Worm (Caenorhabditis elegans) whole organism, mixed stage, embryonic: Measurements from ENCODE around the gene R01H2.1.

Experiments
- bed-3 ChIP-seq: fragments of 200-800 bp; sonication (Bioruptor generic); optimal IDR thresholded peaks from 3 replicates; lab custom pipeline; 2018; ENCODE audit warnings: mild to moderate bottlenecking, missing genetic modification characterization, moderate library complexity, missing compliant biosample characterization
- blmp-1 ChIP-seq: fragments of 150-350 bp; optimal IDR thresholded peaks from 2 replicates; lab custom pipeline; 2014; ENCODE audit warnings: missing biosample characterization, missing genetic modification characterization
- ceh-39 ChIP-seq: fragments of 150-350 bp; optimal IDR thresholded peaks from 2 replicates; lab custom pipeline; 2014; ENCODE audit warnings: missing biosample characterization, missing genetic modification characterization
- ceh-43 ChIP-seq: fragments of 200-800 bp; sonication (Bioruptor generic); optimal IDR thresholded peaks from 2 replicates; lab custom pipeline; 2018; ENCODE audit warnings: mild to moderate bottlenecking, missing genetic modification characterization, moderate library complexity, missing compliant biosample characterization
- ceh-83 ChIP-seq: fragments of 200-800 bp; sonication (Bioruptor generic); optimal IDR thresholded peaks from 2 replicates; lab custom pipeline; 2018; ENCODE audit warnings: mild to moderate bottlenecking, missing genetic modification characterization, missing compliant biosample characterization
- ces-1 ChIP-seq: fragments of 150-350 bp; optimal IDR thresholded peaks from 2 replicates; lab custom pipeline; 2014; ENCODE audit warnings: missing biosample characterization, missing genetic modification reagents, missing genetic modification characterization
- cnd-1 ChIP-seq: fragments of 200-800 bp; sonication (Bioruptor generic); optimal IDR thresholded peaks from 2 replicates; lab custom pipeline; 2018; ENCODE audit warnings: mild to moderate bottlenecking, missing genetic modification characterization, missing compliant biosample characterization
- drap-1 ChIP-seq: fragments of 200-800 bp; sonication (Bioruptor generic); optimal IDR thresholded peaks from 3 replicates; lab custom pipeline; 2018; ENCODE audit warnings: mild to moderate bottlenecking, missing genetic modification characterization, missing compliant biosample characterization
- elt-1 ChIP-seq: sonication (generic microtip); optimal IDR thresholded peaks from 2 replicates; lab custom pipeline; 2017; ENCODE audit warnings: missing genetic modification characterization, mild to moderate bottlenecking, missing compliant biosample characterization, antibody characterized with exemption, moderate library complexity, borderline replicate concordance; ENCODE audit not compliant: insufficient read depth
- elt-3 ChIP-seq: fragments of 150-350 bp; optimal IDR thresholded peaks from 2 replicates; lab custom pipeline; 2014; ENCODE audit warnings: missing biosample characterization, missing genetic modification characterization
- flh-1 ChIP-seq: fragments of 200-800 bp; sonication (Bioruptor generic); optimal IDR thresholded peaks from 2 replicates; lab custom pipeline; 2018; ENCODE audit warnings: mild to moderate bottlenecking, missing genetic modification characterization, moderate library complexity, missing compliant biosample characterization
- ham-2 ChIP-seq: fragments of 200-800 bp; sonication (Bioruptor generic); optimal IDR thresholded peaks from 2 replicates; lab custom pipeline; 2018; ENCODE audit warnings: mild to moderate bottlenecking, missing genetic modification characterization, missing compliant biosample characterization
- hlh-1 ChIP-seq: fragments of 150-350 bp; optimal IDR thresholded peaks from 2 replicates; lab custom pipeline; 2014; ENCODE audit warnings: missing biosample characterization, missing genetic modification reagents, missing genetic modification characterization
- lin-13 ChIP-seq: fragments of 150-350 bp; optimal IDR thresholded peaks from 2 replicates; lab custom pipeline; 2014; ENCODE audit warnings: missing biosample characterization, missing genetic modification characterization
- lin-32 ChIP-seq: fragments of 200-800 bp; sonication (Bioruptor generic); optimal IDR thresholded peaks from 2 replicates; lab custom pipeline; 2018; ENCODE audit warnings: mild to moderate bottlenecking, missing genetic modification characterization, missing compliant biosample characterization
- lsy-2 ChIP-seq: fragments of 150-350 bp; optimal IDR thresholded peaks from 2 replicates; lab custom pipeline; 2014; ENCODE audit warnings: missing biosample characterization, missing genetic modification characterization
- mab-5 ChIP-seq: fragments of 150-350 bp; optimal IDR thresholded peaks from 2 replicates; lab custom pipeline; 2014; ENCODE audit warnings: missing biosample characterization, missing genetic modification characterization
- mep-1 ChIP-seq: fragments of 150-350 bp; optimal IDR thresholded peaks from 2 replicates; lab custom pipeline; 2017; ENCODE audit warnings: missing biosample characterization, missing genetic modification reagents, missing genetic modification characterization, inconsistent platforms
- mls-2 ChIP-seq: sonication (generic microtip); optimal IDR thresholded peaks from 2 replicates; lab custom pipeline; 2016; ENCODE audit warnings: mild to moderate bottlenecking, missing genetic modification characterization, moderate library complexity, missing compliant biosample characterization
- nhr-12 ChIP-seq: fragments of 150-350 bp; optimal IDR thresholded peaks from 2 replicates; lab custom pipeline; 2014; ENCODE audit warnings: missing biosample characterization, missing genetic modification characterization
- nhr-2 ChIP-seq: fragments of 150-350 bp; optimal IDR thresholded peaks from 2 replicates; lab custom pipeline; 2014; ENCODE audit warnings: missing biosample characterization, missing genetic modification characterization
- nhr-237 ChIP-seq: fragments of 150-350 bp; optimal IDR thresholded peaks from 2 replicates; lab custom pipeline; 2014; ENCODE audit warnings: missing biosample characterization, missing genetic modification characterization
- nhr-28 ChIP-seq: fragments of 150-350 bp; optimal IDR thresholded peaks from 2 replicates; lab custom pipeline; 2014; ENCODE audit warnings: missing biosample characterization, missing genetic modification characterization
- nhr-76 ChIP-seq: sonication (generic microtip); optimal IDR thresholded peaks from 2 replicates; lab custom pipeline; 2017; ENCODE audit warnings: missing biosample characterization, missing genetic modification characterization
- pha-4 ChIP-seq: fragments of 150-350 bp; optimal IDR thresholded peaks from 2 replicates; lab custom pipeline; 2018; ENCODE audit warnings: missing biosample characterization, missing genetic modification reagents, missing genetic modification characterization
- sem-2 ChIP-seq: fragments of 200-800 bp; sonication (Bioruptor generic); optimal IDR thresholded peaks from 2 replicates; lab custom pipeline; 2018; ENCODE audit warnings: mild to moderate bottlenecking, missing genetic modification characterization, missing compliant biosample characterization
- sptf-1 ChIP-seq: sonication (generic microtip); optimal IDR thresholded peaks from 2 replicates; lab custom pipeline; 2017; ENCODE audit warnings: mild to moderate bottlenecking, missing genetic modification characterization, moderate library complexity, missing compliant biosample characterization
- tbx-8 ChIP-seq: fragments of 200-800 bp; sonication (Bioruptor generic); optimal IDR thresholded peaks from 2 replicates; lab custom pipeline; 2018; ENCODE audit warnings: mild to moderate bottlenecking, missing genetic modification characterization, moderate library complexity, missing compliant biosample characterization
- unc-120 ChIP-seq: sonication (generic microtip); optimal IDR thresholded peaks from 2 replicates; lab custom pipeline; 2017; ENCODE audit warnings: missing genetic modification characterization, missing compliant biosample characterization; ENCODE audit not compliant: poor library complexity, severe bottlenecking
- unc-39 ChIP-seq: fragments of 150-350 bp; optimal IDR thresholded peaks from 2 replicates; lab custom pipeline; 2014; ENCODE audit warnings: missing biosample characterization, missing genetic modification characterization
- unc-62 ChIP-seq: fragments of 150-350 bp; optimal IDR thresholded peaks from 2 replicates; lab custom pipeline; 2014; ENCODE audit warnings: missing biosample characterization, missing genetic modification reagents, missing genetic modification characterization
- zip-8 ChIP-seq: fragments of 150-350 bp; optimal IDR thresholded peaks from 2 replicates; lab custom pipeline; 2014; ENCODE audit warnings: missing biosample characterization, missing genetic modification characterization
- ztf-11 ChIP-seq: fragments of 150-350 bp; optimal IDR thresholded peaks from 2 replicates; lab custom pipeline; 2014; ENCODE audit warnings: missing biosample characterization, missing genetic modification characterization

R01H2.1 gene

DNA sequence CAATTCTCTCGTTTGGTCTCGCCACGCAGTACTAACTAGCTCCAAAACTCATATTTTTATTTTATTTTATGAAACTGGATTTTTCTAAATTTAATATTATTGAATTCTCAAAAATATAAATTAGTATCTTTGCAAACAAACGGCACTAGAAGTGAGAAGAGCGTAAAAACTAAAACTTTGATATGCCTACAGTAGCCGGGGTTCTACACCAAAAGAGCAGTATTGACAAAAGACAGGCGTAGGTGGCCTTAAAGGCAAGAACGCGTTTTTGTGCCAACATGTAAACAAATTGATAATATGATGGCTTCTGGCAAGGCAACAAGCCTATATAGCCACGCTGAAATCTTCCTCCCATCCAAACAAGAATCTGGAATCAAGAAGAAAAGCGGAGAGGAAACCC is at the start of gene R01H2.1:
TSS of gene R01H2.1 (plus strand) at position 301 of the 400 bp plus-strand sequence.
- TF ChIP-seq unc-62 (GFP tag; lab: Kevin White, UChicago): no peak
- TF ChIP-seq tbx-8 (GFP tag; lab: Kevin White, UChicago): no peak

DNA sequence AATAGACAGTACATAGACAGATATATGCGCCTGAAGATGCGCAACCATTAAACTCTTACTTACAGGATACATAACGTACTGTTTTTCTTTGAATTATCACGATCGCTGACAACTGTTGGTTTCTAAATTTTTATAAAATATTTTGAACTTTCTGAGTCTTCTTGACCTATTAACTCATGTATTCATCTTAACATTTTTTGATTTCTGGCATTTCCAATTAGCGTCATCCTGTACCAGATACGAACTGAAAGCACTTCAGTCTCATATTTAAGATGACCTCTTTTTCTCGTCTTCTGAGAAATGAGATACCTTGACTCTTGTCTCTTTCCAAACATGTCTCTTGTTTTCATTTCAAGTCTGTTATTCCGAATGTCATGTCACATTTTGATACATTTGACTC is 48.9 kb upstream of the R01H2.1 start:
- no peak for TF ChIP-seq nhr-76
- TF ChIP-seq ham-2 (GFP tag; lab: Kevin White, UChicago): no peak
- no peak for TF ChIP-seq mls-2 (tag; lab: Kevin White, UChicago)
- TF ChIP-seq pha-4 (tag; lab: Kevin White, UChicago): no peak
- no peak for TF ChIP-seq sem-2 (GFP tag; lab: Kevin White, UChicago)
- no peak for TF ChIP-seq mab-5 (tag; lab: Kevin White, UChicago)
- no peak for TF ChIP-seq mep-1 (tag; lab: Kevin White, UChicago)
- no peak for TF ChIP-seq lin-13 (tag; lab: Kevin White, UChicago)
- no peak for TF ChIP-seq ceh-43 (GFP tag; lab: Kevin White, UChicago)
- no peak for TF ChIP-seq nhr-12 (tag; lab: Kevin White, UChicago)
- TF ChIP-seq sptf-1: no peak
- no peak for TF ChIP-seq lsy-2 (tag; lab: Kevin White, UChicago)

ce11 chrIII:7019724-7020123 is 43.0 kb upstream of the R01H2.1 start:
- TF ChIP-seq ceh-43 (GFP tag; lab: Kevin White, UChicago) (no peak), unc-39 (tag; lab: Kevin White, UChicago) (no peak)

- no peak for TF ChIP-seq blmp-1
- no peak for TF ChIP-seq sem-2 (GFP tag; lab: Kevin White, UChicago)
- no peak for TF ChIP-seq ceh-39 (tag; lab: Kevin White, UChicago)
- no peak for TF ChIP-seq nhr-2 (tag; lab: Kevin White, UChicago)
- no peak for TF ChIP-seq flh-1
- no peak for TF ChIP-seq ceh-43 (GFP tag; lab: Kevin White, UChicago)
- no peak for TF ChIP-seq drap-1 (GFP tag; lab: Kevin White, UChicago)
- TF ChIP-seq ceh-83 (GFP tag; lab: Kevin White, UChicago): no peak
- TF ChIP-seq zip-8 (tag; lab: Kevin White, UChicago): no peak
- TF ChIP-seq nhr-237 (tag; lab: Kevin White, UChicago): no peak
Observed at ce11 chrIII:7020500-7020899, 42.2 kb upstream of the R01H2.1 start, which contains the start of gene col-8. Gene col-8 (minus strand): TSS chrIII:7020600.

ce11 chrIII:7021156-7021637 is 41.5 kb upstream of the R01H2.1 start, which contains the start of gene rfl-1:
Gene rfl-1 (plus strand): TSS chrIII:7021206.
- no peak for TF ChIP-seq zip-8 (tag; lab: Kevin White, UChicago)
- TF ChIP-seq lsy-2 (tag; lab: Kevin White, UChicago): peak; percentile 70
- peak; percentile 26 for TF ChIP-seq ceh-39 (tag; lab: Kevin White, UChicago)
- peak; percentile 24 for TF ChIP-seq hlh-1 (tag; lab: Kevin White, UChicago)
- no peak for TF ChIP-seq ceh-83 (GFP tag; lab: Kevin White, UChicago)
- TF ChIP-seq sptf-1: no peak
- TF ChIP-seq tbx-8 (GFP tag; lab: Kevin White, UChicago): no peak
- peak; percentile 81 for TF ChIP-seq ces-1
- TF ChIP-seq pha-4 (tag; lab: Kevin White, UChicago): peak; percentile 11
- no peak for TF ChIP-seq nhr-28 (tag; lab: Kevin White, UChicago)
- TF ChIP-seq, all 35 proteins: peak for 5

ce11 chrIII:7025839-7026238 is 36.8 kb upstream of the R01H2.1 start:
- TF ChIP-seq ceh-43 (GFP tag; lab: Kevin White, UChicago): no peak
- no peak for TF ChIP-seq sptf-1
- TF ChIP-seq bed-3 (GFP tag; lab: Kevin White, UChicago): no peak
- no peak for TF ChIP-seq cnd-1 (tag; lab: Kevin White, UChicago)
- no peak for TF ChIP-seq elt-1 (tag; lab: Kevin White, UChicago)
- TF ChIP-seq unc-120: no peak
- no peak for TF ChIP-seq ztf-11 (tag; lab: Kevin White, UChicago)
- no peak for TF ChIP-seq ceh-83 (GFP tag; lab: Kevin White, UChicago)
- no peak for TF ChIP-seq lin-32 (GFP tag; lab: Kevin White, UChicago)
- TF ChIP-seq mls-2 (tag; lab: Kevin White, UChicago): no peak
- no peak for TF ChIP-seq elt-3 (tag; lab: Kevin White, UChicago)
- no peak for TF ChIP-seq ces-1
- TF ChIP-seq sem-2 (GFP tag; lab: Kevin White, UChicago): no peak
